Fruit fly (Drosophila melanogaster): Measurements from ENCODE around the gene CG6503.

The CG6503 gene

dm6 chr3R:26462173-26462959, 37.5 kb upstream of the CG6503 start (continued):
- TF ChIP-seq CrebB (tag; optimal IDR thresholded peaks at IDR 0.05) = no peak
- TF ChIP-seq CG6791 (GFP tag; IDR thresholded peaks at IDR 0.05; ENCODE audit: partially characterized antibody) = no peak
- no peak for TF ChIP-seq usp (GFP tag; optimal IDR thresholded peaks at IDR 0.05)
- TF ChIP-seq TFAM (GFP tag; optimal IDR thresholded peaks at IDR 0.05) = no peak
- no peak for TF ChIP-seq CG12071 (GFP tag; optimal IDR thresholded peaks at IDR 0.05)
- TF ChIP-seq CG4360 (GFP tag; IDR thresholded peaks at IDR 0.05) = no peak
- TF ChIP-seq CG12744 (GFP tag; optimal IDR thresholded peaks at IDR 0.05) = no peak
- TF ChIP-seq Sin3A (optimal IDR thresholded peaks at IDR 0.05) = no peak
- no peak for TF ChIP-seq CG8281 (tag; optimal IDR thresholded peaks at IDR 0.05)
- TF ChIP-seq peb (GFP tag; IDR thresholded peaks at IDR 0.05) = no peak
- TF ChIP-seq CG8924 (tag; optimal IDR thresholded peaks at IDR 0.05) = no peak
- TF ChIP-seq gce (GFP tag; IDR thresholded peaks at IDR 0.05) = no peak
- TF ChIP-seq CG30403 (GFP tag; optimal IDR thresholded peaks at IDR 0.05) = peak; percentile 22
- no peak for TF ChIP-seq Scr (GFP tag; IDR thresholded peaks at IDR 0.05; ENCODE audit: partially characterized antibody)
- TF ChIP-seq CG17186 (GFP tag; optimal IDR thresholded peaks at IDR 0.05) = no peak
- peak; percentile 3 for TF ChIP-seq oc (tag; optimal IDR thresholded peaks at IDR 0.05)
- TF ChIP-seq Ets65A (GFP tag) = no peak
- TF ChIP-seq Six4 (GFP tag; optimal IDR thresholded peaks at IDR 0.05) = no peak
- TF ChIP-seq otp (GFP tag; IDR thresholded peaks at IDR 0.05) = no peak
- no peak for TF ChIP-seq eyg (GFP tag; optimal IDR thresholded peaks at IDR 0.05)
- no peak for TF ChIP-seq CG7372 (GFP tag; IDR thresholded peaks at IDR 0.05)
- TF ChIP-seq Optix (GFP tag; IDR thresholded peaks at IDR 0.05) = no peak
- TF ChIP-seq Ada2b (GFP tag; IDR thresholded peaks at IDR 0.05) = 0 out of 2 replicates have a peak, but pooled peaks have one; percentile 15
- TF ChIP-seq btn (GFP tag; optimal IDR thresholded peaks at IDR 0.05) = no peak
- TF ChIP-seq disco-r (GFP tag; optimal IDR thresholded peaks at IDR 0.05) = no peak
- no peak for TF ChIP-seq slou (GFP tag; optimal IDR thresholded peaks at IDR 0.05)
- no peak for TF ChIP-seq CG11723 (GFP tag; optimal IDR thresholded peaks at IDR 0.05)
- TF ChIP-seq CG1233 (GFP tag; optimal IDR thresholded peaks at IDR 0.05) = no peak
- peak; percentile 9 for TF ChIP-seq tap (tag; optimal IDR thresholded peaks at IDR 0.05)
- no peak for TF ChIP-seq CG6683 (GFP tag; optimal IDR thresholded peaks at IDR 0.05)
- TF ChIP-seq Ptx1 (GFP tag; IDR thresholded peaks at IDR 0.05) = 0 out of 2 replicates have a peak, but pooled peaks have one; percentile 24
- TF ChIP-seq Rx (GFP tag; IDR thresholded peaks at IDR 0.05) = no peak
- no peak for TF ChIP-seq croc (GFP tag; conservative IDR thresholded peaks at IDR 0.05)
- TF ChIP-seq vfl (GFP tag; optimal IDR thresholded peaks at IDR 0.05) = no peak
- no peak for TF ChIP-seq CG14014 (GFP tag; IDR thresholded peaks at IDR 0.05)
- peak; percentile 56 for TF ChIP-seq mirr (GFP tag; optimal IDR thresholded peaks at IDR 0.05)
- TF ChIP-seq HHEX (GFP tag; optimal IDR thresholded peaks at IDR 0.05) = peak; percentile 35
- TF ChIP-seq CG1647 (GFP tag; optimal IDR thresholded peaks at IDR 0.05) = no peak
- no peak for TF ChIP-seq corto (GFP tag; optimal IDR thresholded peaks at IDR 0.05)
- no peak for TF ChIP-seq Doc3 (GFP tag; IDR thresholded peaks at IDR 0.05; ENCODE audit: partially characterized antibody)
- no peak for TF ChIP-seq bcd (GFP tag; optimal IDR thresholded peaks at IDR 0.05)
- TF ChIP-seq ham (GFP tag; IDR thresholded peaks at IDR 0.05) = no peak
- peak; percentile 51; the same call in 1 of the 2 replicates for TF ChIP-seq CG31441 (GFP tag; IDR thresholded peaks at IDR 0.05)
- TF ChIP-seq grau (tag; optimal IDR thresholded peaks at IDR 0.05) = no peak
- no peak for TF ChIP-seq prd (optimal IDR thresholded peaks at IDR 0.05)
- TF ChIP-seq prd (GFP tag; IDR thresholded peaks at IDR 0.05) = no peak
- TF ChIP-seq CG4424 (GFP tag; optimal IDR thresholded peaks at IDR 0.05) = peak; percentile 8
- no peak for TF ChIP-seq pan (optimal IDR thresholded peaks at IDR 0.05)
- TF ChIP-seq pan (GFP tag; optimal IDR thresholded peaks at IDR 0.05 in 1 of 2, IDR thresholded peaks at IDR 0.05 in 1 of 2) = peak in 1 of 2 experiments; percentile 59
- no peak for TF ChIP-seq CG8388 (GFP tag; optimal IDR thresholded peaks at IDR 0.05)
- no peak for TF ChIP-seq CkIIα-i1 (GFP tag; IDR thresholded peaks at IDR 0.05)
- no peak for TF ChIP-seq Fer2 (tag; optimal IDR thresholded peaks at IDR 0.05)
